Fruit fly (Drosophila melanogaster) whole organism, wandering third instar larva: ENCODE measurements around the gene barr.

ENCODE experiments used
- Abd-B ChIP-seq: fragments of >200 bp; optimal IDR thresholded peaks from 2 replicates; lab custom pipeline; 2017; ENCODE audit warnings: missing biosample characterization, missing genetic modification characterization
- Dfd ChIP-seq: fragments of >200 bp; optimal IDR thresholded peaks from 2 replicates; lab custom pipeline; 2017; ENCODE audit warnings: missing biosample characterization, missing genetic modification characterization
- Hr78 ChIP-seq: fragments of >200 bp; optimal IDR thresholded peaks from 2 replicates; lab custom pipeline; 2017; ENCODE audit warnings: missing biosample characterization, missing genetic modification characterization
- br ChIP-seq: fragments of 200-800 bp; sonication (Bioruptor generic); optimal IDR thresholded peaks from 2 replicates; lab custom pipeline; 2016; ENCODE audit warnings: missing biosample characterization, missing genetic modification characterization
- brk ChIP-seq: fragments of 200-800 bp; sonication (Bioruptor generic); optimal IDR thresholded peaks from 2 replicates; lab custom pipeline; 2016; ENCODE audit warnings: missing biosample characterization, mild to moderate bottlenecking, missing genetic modification characterization
- foxo ChIP-seq, 2 experiments: fragments of 200-800 bp; sonication (Bioruptor generic); optimal IDR thresholded peaks; 2 replicates in 1 of 2; 3 replicates in 1 of 2; lab custom pipeline; 2016 to 2017; ENCODE audit warnings: missing biosample characterization in 2 of 2, missing genetic modification characterization in 2 of 2
- fru ChIP-seq: fragments of 200-800 bp; sonication (Bioruptor generic); optimal IDR thresholded peaks from 3 replicates; lab custom pipeline; 2016; ENCODE audit warnings: missing biosample characterization, mild to moderate bottlenecking, missing genetic modification characterization
- h ChIP-seq: fragments of 200-800 bp; sonication (Bioruptor generic); optimal IDR thresholded peaks from 3 replicates; lab custom pipeline; 2016; ENCODE audit warnings: missing biosample characterization, mild to moderate bottlenecking, missing genetic modification characterization
- pan ChIP-seq: fragments of >200 bp; optimal IDR thresholded peaks from 2 replicates; lab custom pipeline; 2017
- psq ChIP-seq: fragments of 200-800 bp; sonication (Bioruptor generic); optimal IDR thresholded peaks from 3 replicates; lab custom pipeline; 2017; ENCODE audit warnings: missing biosample characterization, mild to moderate bottlenecking, missing genetic modification characterization, moderate library complexity
- sage ChIP-seq: fragments of 200-800 bp; sonication (Bioruptor generic); optimal IDR thresholded peaks from 2 replicates; lab custom pipeline; 2016; ENCODE audit warnings: missing biosample characterization, mild to moderate bottlenecking, missing genetic modification characterization
- tai ChIP-seq: sonication (Bioruptor generic); optimal IDR thresholded peaks from 2 replicates; lab custom pipeline; 2016; ENCODE audit warnings: missing biosample characterization, missing genetic modification characterization
- usp ChIP-seq: fragments of >200 bp; optimal IDR thresholded peaks from 2 replicates; lab custom pipeline; 2017; ENCODE audit warnings: missing biosample characterization, missing genetic modification characterization

- TF ChIP-seq Hr78 (no peak), Abd-B (GFP tag; lab: Kevin White, UChicago) (no peak), usp (GFP tag; lab: Kevin White, UChicago) (no peak), sage (no peak), Dfd (GFP tag; lab: Kevin White, UChicago) (no peak), psq (GFP tag; lab: Kevin White, UChicago) (no peak), pan (lab: Kevin White, UChicago) (no peak), h (GFP tag; lab: Kevin White, UChicago) (no peak), br (GFP tag; lab: Kevin White, UChicago) (no peak), brk (no peak), fru (no peak), foxo (GFP tag; optimal IDR thresholded peaks at IDR 0.05; lab: Kevin White, UChicago) (no peak), tai (GFP tag; lab: Kevin White, UChicago) (no peak)
These were observed 36.8 kb downstream of the barr start for dm6 chr2L:20024333-20024732.
